Fruit fly (Drosophila melanogaster): Measurements from ENCODE around the gene CG11664.

DNA sequence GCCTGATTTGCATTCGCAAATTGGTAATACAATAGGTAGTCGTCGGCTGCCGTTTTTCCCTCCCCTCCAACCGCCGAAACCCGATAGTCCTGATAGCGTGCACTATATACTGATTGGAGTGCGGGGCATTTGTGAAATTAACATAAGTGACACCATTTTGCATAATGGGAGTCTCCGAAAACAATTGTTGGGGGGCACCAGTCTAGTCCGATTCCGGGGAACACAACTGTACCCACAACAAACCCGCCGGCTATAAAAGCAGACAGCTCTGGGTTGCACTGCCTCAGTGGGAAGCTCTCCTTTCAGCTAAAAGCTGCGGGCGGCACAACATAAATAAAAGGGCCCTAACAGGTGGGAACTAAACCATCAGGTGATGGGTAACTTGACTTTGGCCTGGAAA, 13.2 kb upstream of the CG11664 start, which contains the start of gene CG14634:
- TF ChIP-seq CG14655 (GFP tag; optimal IDR thresholded peaks at IDR 0.05) (no peak), Pif1A (GFP tag; optimal IDR thresholded peaks at IDR 0.05) (no peak), CG8301 (tag; optimal IDR thresholded peaks at IDR 0.05) (no peak), CG32121 (GFP tag; IDR thresholded peaks at IDR 0.05) (no peak), CG10348 (GFP tag; IDR thresholded peaks at IDR 0.05) (no peak)

Data from whole organism, pupa.